Fruit fly (Drosophila melanogaster) whole organism, embryonic: ENCODE data around the gene ci.

Experiments used
- BEAF-32 ChIP-seq: fragments of 200-800 bp; sonication (Bioruptor generic); optimal IDR thresholded peaks from 3 replicates; lab custom pipeline; 2017; ENCODE audit warnings: missing biosample characterization, missing genetic modification characterization, mild to moderate bottlenecking, moderate library complexity, missing genetic modification reagents
- Bteb2 ChIP-seq: fragments of 200-800 bp; sonication (Bioruptor generic); optimal IDR thresholded peaks from 2 replicates; lab custom pipeline; 2016; ENCODE audit warnings: missing biosample characterization, missing genetic modification characterization
- CG10543 ChIP-seq: fragments of 200-800 bp; sonication (Bioruptor generic); optimal IDR thresholded peaks from 3 replicates; lab custom pipeline; 2017; ENCODE audit warnings: missing biosample characterization, mild to moderate bottlenecking, missing genetic modification characterization, moderate library complexity
- CG11456 ChIP-seq: fragments of 200-800 bp; sonication (Bioruptor generic); IDR thresholded peaks from 3 replicates; pipeline ENCODE4 v1.3.6; 2022; ENCODE audit warnings: missing biosample characterization, missing genetic modification characterization
- CG11723 ChIP-seq: fragments of 200-800 bp; sonication (Bioruptor generic); optimal IDR thresholded peaks from 2 replicates; lab custom pipeline; 2017; ENCODE audit warnings: missing biosample characterization, mild to moderate bottlenecking, missing genetic modification characterization
- CG16813 ChIP-seq: fragments of 200-800 bp; sonication (Bioruptor generic); IDR thresholded peaks from 3 replicates; pipeline ENCODE4 v1.3.6; 2022; ENCODE audit warnings: missing biosample characterization, missing genetic modification characterization; ENCODE audit not compliant: partially characterized antibody
- CG1832 ChIP-seq: fragments of 200-800 bp; sonication (Bioruptor generic); optimal IDR thresholded peaks from 2 replicates; lab custom pipeline; 2017; ENCODE audit warnings: missing biosample characterization, mild to moderate bottlenecking, missing genetic modification characterization, inconsistent platforms
- CG2199 ChIP-seq: fragments of 200-800 bp; sonication (Bioruptor generic); IDR thresholded peaks from 3 replicates; pipeline ENCODE4 v1.3.6; 2022; ENCODE audit warnings: missing biosample characterization, missing genetic modification characterization
- CG2712 ChIP-seq: fragments of 200-800 bp; optimal IDR thresholded peaks from 3 replicates; lab custom pipeline; 2019; ENCODE audit warnings: missing biosample characterization, mild to moderate bottlenecking, missing genetic modification characterization, moderate library complexity
- CG30020 ChIP-seq: fragments of 200-800 bp; optimal IDR thresholded peaks from 2 replicates; lab custom pipeline; 2019; ENCODE audit warnings: missing biosample characterization, mild to moderate bottlenecking, missing genetic modification characterization, moderate library complexity
- CG3065 ChIP-seq: fragments of 200-800 bp; sonication (Bioruptor generic); optimal IDR thresholded peaks from 2 replicates; lab custom pipeline; 2016; ENCODE audit warnings: missing biosample characterization, missing genetic modification characterization
- CG34376 ChIP-seq: fragments of 200-800 bp; sonication (Bioruptor generic); optimal IDR thresholded peaks from 2 replicates; lab custom pipeline; 2018; ENCODE audit warnings: missing biosample characterization, mild to moderate bottlenecking, missing genetic modification characterization
- CG4360 ChIP-seq: fragments of 200-800 bp; sonication (Bioruptor generic); IDR thresholded peaks from 2 replicates; pipeline ENCODE4 v1.3.6; 2022; ENCODE audit warnings: missing biosample characterization, missing genetic modification characterization
- CG4854 ChIP-seq: fragments of 200-800 bp; sonication (Bioruptor generic); optimal IDR thresholded peaks from 2 replicates; lab custom pipeline; 2016; ENCODE audit warnings: missing biosample characterization, missing genetic modification characterization, inconsistent platforms
- CG6791 ChIP-seq: fragments of 200-800 bp; sonication (Bioruptor generic); IDR thresholded peaks from 3 replicates; pipeline ENCODE4 v1.3.6; 2022; ENCODE audit warnings: missing biosample characterization, missing genetic modification characterization; ENCODE audit not compliant: partially characterized antibody
- CG7963 ChIP-seq: fragments of 200-800 bp; sonication (Bioruptor generic); IDR thresholded peaks from 3 replicates; pipeline ENCODE4 v1.3.6; 2022; ENCODE audit warnings: missing biosample characterization, missing genetic modification characterization; ENCODE audit not compliant: partially characterized antibody
- D19A ChIP-seq: fragments of 200-800 bp; optimal IDR thresholded peaks from 3 replicates; lab custom pipeline; 2019; ENCODE audit warnings: missing biosample characterization, mild to moderate bottlenecking, missing genetic modification characterization, moderate library complexity
- D19B ChIP-seq: fragments of 200-800 bp; sonication (Bioruptor generic); optimal IDR thresholded peaks from 2 replicates; lab custom pipeline; 2017; ENCODE audit warnings: missing biosample characterization, mild to moderate bottlenecking, missing genetic modification characterization
- E2f2 ChIP-seq: fragments of 200-800 bp; sonication (Bioruptor generic); IDR thresholded peaks from 2 replicates; pipeline ENCODE4 v1.3.6; 2022; ENCODE audit warnings: missing biosample characterization, missing genetic modification characterization
- HLH4C ChIP-seq: fragments of 200-800 bp; sonication (Bioruptor generic); IDR thresholded peaks from 3 replicates; pipeline ENCODE4 v1.3.6; 2022; ENCODE audit warnings: missing biosample characterization, missing genetic modification characterization; ENCODE audit not compliant: partially characterized antibody
- Hmr ChIP-seq: fragments of 200-800 bp; sonication (Bioruptor generic); optimal IDR thresholded peaks from 3 replicates; lab custom pipeline; 2017; ENCODE audit warnings: mild to moderate bottlenecking, missing biosample characterization, missing genetic modification reagents, missing genetic modification characterization
- Hr39 ChIP-seq: fragments of >200 bp; optimal IDR thresholded peaks from 2 replicates; lab custom pipeline; 2017
- Hr51 ChIP-seq, 2 experiments: fragments of 200-800 bp; sonication (Bioruptor generic); optimal IDR thresholded peaks; 2 replicates in 1 of 2; 3 replicates in 1 of 2; lab custom pipeline; 2016 to 2018; ENCODE audit warnings: missing biosample characterization in 2 of 2, missing genetic modification characterization in 2 of 2, mild to moderate bottlenecking in 1 of 2, moderate library complexity in 1 of 2
- Hr78 ChIP-seq, 2 experiments: fragments of 200-800 bp in 1 of 2; fragments of >200 bp in 1 of 2; sonication (Bioruptor generic) in 1 of 2; optimal IDR thresholded peaks; 2 replicates each; lab custom pipeline; 2017 to 2019; ENCODE audit warnings: missing biosample characterization in 2 of 2, missing genetic modification characterization in 2 of 2, mild to moderate bottlenecking in 1 of 2, moderate library complexity in 1 of 2
- Med ChIP-seq: fragments of 200-800 bp; sonication (Bioruptor generic); peaks from one replicate; lab custom pipeline; 2016; ENCODE audit warnings: missing biosample characterization, missing genetic modification characterization, mild to moderate bottlenecking, inconsistent platforms, moderate library complexity
- Optix ChIP-seq: fragments of 200-800 bp; sonication (Bioruptor generic); IDR thresholded peaks from 3 replicates; pipeline ENCODE4 v1.3.6; 2022; ENCODE audit warnings: missing biosample characterization, missing genetic modification characterization
- Trl ChIP-seq, 3 experiments: fragments of >200 bp in 2 of 3; fragments of 200-800 bp in 1 of 3; sonication (Bioruptor generic) in 1 of 3; optimal IDR thresholded peaks; 2 replicates in 1 of 3; 3 replicates in 2 of 3; lab custom pipeline; 2016 to 2017; ENCODE audit warnings: missing biosample characterization in 1 of 3, missing genetic modification characterization in 1 of 3
- Xrp1 ChIP-seq: fragments of 200-800 bp; sonication (Bioruptor generic); IDR thresholded peaks from 2 replicates; pipeline ENCODE4 v1.3.6; 2022; ENCODE audit warnings: missing biosample characterization, missing genetic modification characterization
- YL-1 ChIP-seq: fragments of 200-800 bp; sonication (Bioruptor generic); optimal IDR thresholded peaks from 3 replicates; lab custom pipeline; 2017; ENCODE audit warnings: missing biosample characterization, mild to moderate bottlenecking, missing genetic modification characterization
- aop ChIP-seq: fragments of 200-800 bp; sonication (Bioruptor generic); IDR thresholded peaks from 2 replicates; pipeline ENCODE4 v1.3.6; 2022; ENCODE audit warnings: missing biosample characterization, missing genetic modification characterization
- bcd ChIP-seq: fragments of 200-800 bp; sonication (Bioruptor generic); optimal IDR thresholded peaks from 2 replicates; lab custom pipeline; 2017; ENCODE audit warnings: missing biosample characterization, mild to moderate bottlenecking, missing genetic modification characterization
- br ChIP-seq: fragments of >200 bp; optimal IDR thresholded peaks from 2 replicates; lab custom pipeline; 2017
- her ChIP-seq: fragments of 200-800 bp; sonication (Bioruptor generic); optimal IDR thresholded peaks from 2 replicates; lab custom pipeline; 2016; ENCODE audit warnings: missing biosample characterization, missing genetic modification characterization
- inv ChIP-seq: fragments of 200-800 bp; sonication (Bioruptor generic); IDR thresholded peaks from 2 replicates; pipeline ENCODE4 v1.3.6; 2022; ENCODE audit warnings: missing biosample characterization, missing genetic modification characterization; ENCODE audit not compliant: partially characterized antibody
- lilli ChIP-seq: fragments of 200-800 bp; sonication (Bioruptor generic); optimal IDR thresholded peaks from 3 replicates; lab custom pipeline; 2016; ENCODE audit warnings: missing biosample characterization, missing genetic modification characterization
- luna ChIP-seq: fragments of 200-800 bp; sonication (Bioruptor generic); optimal IDR thresholded peaks from 2 replicates; lab custom pipeline; 2016; ENCODE audit warnings: missing biosample characterization, missing genetic modification characterization
- mld ChIP-seq: fragments of 200-800 bp; sonication (Bioruptor generic); IDR thresholded peaks from 3 replicates; pipeline ENCODE4 v1.3.6; 2022; ENCODE audit warnings: missing biosample characterization, missing genetic modification characterization; ENCODE audit not compliant: partially characterized antibody
- nau ChIP-seq: fragments of 200-800 bp; sonication (Bioruptor generic); optimal IDR thresholded peaks from 3 replicates; lab custom pipeline; 2017; ENCODE audit warnings: missing biosample characterization, mild to moderate bottlenecking, missing genetic modification characterization, missing genetic modification reagents
- nmo ChIP-seq: fragments of 200-800 bp; sonication (Bioruptor generic); optimal IDR thresholded peaks from 2 replicates; lab custom pipeline; 2018; ENCODE audit warnings: missing biosample characterization, mild to moderate bottlenecking, missing genetic modification characterization, moderate library complexity
- psq ChIP-seq: fragments of 200-800 bp; sonication (Bioruptor generic); optimal IDR thresholded peaks from 2 replicates; lab custom pipeline; 2017; ENCODE audit warnings: missing biosample characterization, missing genetic modification characterization
- pzg ChIP-seq: fragments of 200-800 bp; sonication (Bioruptor generic); optimal IDR thresholded peaks from 3 replicates; lab custom pipeline; 2018; ENCODE audit warnings: missing biosample characterization, mild to moderate bottlenecking, missing genetic modification characterization, moderate library complexity
- row ChIP-seq: fragments of 200-800 bp; sonication (Bioruptor generic); IDR thresholded peaks from 3 replicates; pipeline ENCODE4 v1.3.6; 2022; ENCODE audit warnings: missing biosample characterization, missing genetic modification characterization
- sens-2 ChIP-seq: fragments of 200-800 bp; sonication (Bioruptor generic); IDR thresholded peaks from 2 replicates; pipeline ENCODE4 v1.3.6; 2022; ENCODE audit warnings: missing biosample characterization, missing genetic modification characterization
- sob ChIP-seq: fragments of 200-800 bp; sonication (Bioruptor generic); IDR thresholded peaks from 2 replicates; pipeline ENCODE4 v1.3.6; 2022; ENCODE audit warnings: missing biosample characterization, missing genetic modification characterization

ci gene

DNA sequence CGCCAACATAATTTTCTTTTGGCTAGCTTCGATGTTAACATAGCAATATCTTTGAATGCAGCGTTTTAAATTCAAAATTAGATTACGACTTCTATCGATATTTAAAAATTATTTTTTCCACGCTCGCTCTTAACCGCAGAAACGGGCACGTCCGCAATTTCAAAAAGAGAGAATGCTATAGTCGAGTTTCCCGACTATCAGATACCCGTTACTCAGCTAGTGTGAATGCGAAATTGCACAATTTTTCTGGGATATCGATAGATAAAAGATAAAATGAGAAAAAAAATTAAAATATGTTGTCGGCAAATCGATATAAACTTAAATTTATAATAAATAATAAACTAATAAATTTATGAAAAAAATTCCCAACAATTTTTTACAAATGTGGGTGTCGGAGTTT lies 2.2 kb downstream of the ci start (continued):
- TF ChIP-seq nau (no peak), Optix (no peak), Bteb2 (GFP tag; lab: Kevin White, UChicago) (no peak), D19B (peak; percentile 54), Med (GFP tag; lab: Kevin White, UChicago) (no peak)

DNA sequence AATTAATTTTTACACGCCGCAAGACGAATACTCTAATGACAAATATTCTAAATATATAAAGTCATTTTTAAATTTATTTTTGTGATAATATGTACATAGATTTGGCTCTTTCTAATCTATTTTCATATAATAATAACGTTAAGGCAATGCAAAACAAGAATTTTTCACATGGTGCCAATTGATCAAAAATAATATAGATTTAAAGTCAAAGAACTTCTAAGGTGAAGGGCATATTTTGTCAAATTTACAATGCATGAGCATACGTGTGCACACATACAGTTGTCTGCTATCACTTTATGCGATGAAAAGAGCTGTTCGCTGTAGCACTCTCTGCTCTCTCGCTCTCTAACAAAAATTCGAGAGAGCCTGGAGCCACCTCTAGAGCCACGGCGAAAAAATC lies 3.3 kb downstream of the ci start:
- TF ChIP-seq row (GFP tag; lab: Robert Waterston, UW) (peak; percentile 80), D19A (peak; percentile 78), Xrp1 (peak; percentile 11; the same call in 1 of the 2 replicates), CG2199 (GFP tag; lab: Robert Waterston, UW) (peak; percentile 73; the same call in 2 of the 3 replicates), E2f2 (GFP tag; lab: Robert Waterston, UW) (0 out of 2 replicates have a peak, but pooled peaks have one; percentile 13)

DNA sequence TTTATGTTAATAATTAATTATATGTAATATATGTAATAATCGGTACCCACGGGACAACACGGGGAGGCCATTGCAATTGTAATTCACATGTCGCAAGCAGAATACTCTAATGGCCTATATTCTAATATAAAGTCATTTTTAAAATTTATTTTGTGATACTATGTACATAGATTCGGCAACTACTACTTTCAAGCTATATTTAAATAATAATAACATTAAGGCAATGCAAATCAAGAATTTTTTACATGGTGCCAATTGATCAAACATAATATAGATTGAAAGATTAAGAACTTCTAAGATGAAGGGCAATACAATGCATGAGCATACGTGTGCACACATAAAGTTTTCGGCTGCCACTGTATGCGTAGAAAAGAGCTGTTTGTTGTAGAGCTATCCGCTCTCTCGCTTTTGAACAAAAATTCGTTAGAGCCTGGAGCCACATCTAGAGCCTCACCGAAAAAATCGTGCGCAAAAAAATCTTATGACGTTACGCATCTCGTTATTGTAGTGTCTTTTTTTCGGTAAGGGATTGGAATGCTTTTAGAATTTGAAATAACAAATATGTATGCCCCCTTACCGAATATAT lies 9.8 kb downstream of the ci start:
- TF ChIP-seq CG11723 (peak; percentile 58), Hr78 (GFP tag; optimal IDR thresholded peaks at IDR 0.05; lab: Kevin White, UChicago) (no peak), sens-2 (GFP tag; lab: Robert Waterston, UW) (no peak), row (GFP tag; lab: Robert Waterston, UW) (peak; percentile 35; the same call in 2 of the 3 replicates), YL-1 (GFP tag; lab: Kevin White, UChicago) (no peak), Med (GFP tag; lab: Kevin White, UChicago) (peak; percentile 51), CG30020 (tag; lab: Kevin White, UChicago) (peak; percentile 17), HLH4C (0 out of 3 replicates have a peak, but pooled peaks have one; percentile 18), Xrp1 (no peak), nau (no peak), CG2712 (tag; lab: Kevin White, UChicago) (no peak), Hmr (GFP tag; lab: Kevin White, UChicago) (no peak), Trl (optimal IDR thresholded peaks at IDR 0.05; lab: Kevin White, UChicago) (peak in 1 of 2 experiments; percentile 8), Trl (GFP tag; optimal IDR thresholded peaks at IDR 0.05; lab: Kevin White, UChicago) (no peak), CG4360 (GFP tag; lab: Robert Waterston, UW) (peak; percentile 40; the same call in 1 of the 2 replicates), pzg (GFP tag; lab: Kevin White, UChicago) (no peak), CG10543 (GFP tag; lab: Kevin White, UChicago) (no peak), D19A (peak; percentile 69), aop (GFP tag; lab: Robert Waterston, UW) (no peak)

DNA sequence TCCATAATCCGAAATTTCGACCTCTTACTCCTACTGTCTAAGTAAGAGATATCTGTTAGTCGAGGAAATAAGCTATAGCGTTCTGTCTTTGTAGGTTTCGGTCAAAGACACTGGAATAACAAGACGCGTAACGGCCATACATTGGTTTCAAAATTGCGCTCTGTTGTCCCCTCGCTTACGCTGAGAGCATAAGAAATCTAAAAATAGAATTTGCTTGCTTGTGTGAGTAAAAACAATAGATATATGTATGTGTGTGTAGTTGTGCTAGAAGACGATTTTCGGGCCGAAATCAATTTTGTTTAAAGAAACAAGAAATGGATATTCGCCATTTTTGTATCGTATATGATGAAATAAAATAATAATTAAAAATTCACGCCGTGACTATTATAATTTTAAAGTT lies 10.4 kb downstream of the ci start:
- TF ChIP-seq br (lab: Kevin White, UChicago) = no peak
- no peak for TF ChIP-seq sob (GFP tag; lab: Robert Waterston, UW)
- 0 out of 2 replicates have a peak, but pooled peaks have one; percentile 14 for TF ChIP-seq inv (GFP tag; lab: Robert Waterston, UW)
- TF ChIP-seq CG11723 = peak; percentile 58
- no peak for TF ChIP-seq Hr51 (GFP tag; optimal IDR thresholded peaks at IDR 0.05; lab: Kevin White, UChicago)
- TF ChIP-seq lilli (GFP tag; lab: Kevin White, UChicago) = no peak
- no peak for TF ChIP-seq mld
- TF ChIP-seq CG16813 (GFP tag; lab: Robert Waterston, UW) = peak; percentile 34; the same call in 1 of the 3 replicates
- no peak for TF ChIP-seq BEAF-32 (GFP tag; lab: Kevin White, UChicago)
- no peak for TF ChIP-seq bcd (GFP tag; lab: Kevin White, UChicago)
- TF ChIP-seq psq (GFP tag; lab: Kevin White, UChicago) = no peak
- 0 out of 3 replicates have a peak, but pooled peaks have one; percentile 41 for TF ChIP-seq CG7963 (GFP tag; lab: Robert Waterston, UW)
- TF ChIP-seq CG3065 (GFP tag; lab: Kevin White, UChicago) = no peak
- no peak for TF ChIP-seq CG34376 (GFP tag; lab: Kevin White, UChicago)
- TF ChIP-seq luna (GFP tag; lab: Kevin White, UChicago) = no peak
- TF ChIP-seq CG11456 (GFP tag; lab: Robert Waterston, UW) = no peak
- TF ChIP-seq Hr78 (GFP tag; optimal IDR thresholded peaks at IDR 0.05; lab: Kevin White, UChicago) = no peak
- no peak for TF ChIP-seq CG1832 (GFP tag; lab: Kevin White, UChicago)
- no peak for TF ChIP-seq CG4854 (GFP tag; lab: Kevin White, UChicago)
- TF ChIP-seq her (GFP tag; lab: Kevin White, UChicago) = no peak
- no peak for TF ChIP-seq Hr39 (lab: Kevin White, UChicago)
- no peak for TF ChIP-seq nmo (GFP tag; lab: Kevin White, UChicago)
- TF ChIP-seq CG6791 (GFP tag; lab: Robert Waterston, UW) = peak; percentile 56; the same call in 1 of the 3 replicates
